Worm (Caenorhabditis elegans) whole organism, mixed stage, embryonic: ENCODE results near the gene spe-42.

ENCODE experiments used
- bed-3 ChIP-seq: fragments of 200-800 bp; sonication (Bioruptor generic); optimal IDR thresholded peaks from 3 replicates; lab custom pipeline; 2018; ENCODE audit warnings: mild to moderate bottlenecking, missing genetic modification characterization, moderate library complexity, missing compliant biosample characterization
- cnd-1 ChIP-seq: fragments of 200-800 bp; sonication (Bioruptor generic); optimal IDR thresholded peaks from 2 replicates; lab custom pipeline; 2018; ENCODE audit warnings: mild to moderate bottlenecking, missing genetic modification characterization, missing compliant biosample characterization
- nhr-12 ChIP-seq: fragments of 150-350 bp; optimal IDR thresholded peaks from 2 replicates; lab custom pipeline; 2014; ENCODE audit warnings: missing biosample characterization, missing genetic modification characterization
- nhr-237 ChIP-seq: fragments of 150-350 bp; optimal IDR thresholded peaks from 2 replicates; lab custom pipeline; 2014; ENCODE audit warnings: missing biosample characterization, missing genetic modification characterization
- nhr-28 ChIP-seq: fragments of 150-350 bp; optimal IDR thresholded peaks from 2 replicates; lab custom pipeline; 2014; ENCODE audit warnings: missing biosample characterization, missing genetic modification characterization
- nhr-76 ChIP-seq: sonication (generic microtip); optimal IDR thresholded peaks from 2 replicates; lab custom pipeline; 2017; ENCODE audit warnings: missing biosample characterization, missing genetic modification characterization
- pha-4 ChIP-seq: fragments of 150-350 bp; optimal IDR thresholded peaks from 2 replicates; lab custom pipeline; 2018; ENCODE audit warnings: missing biosample characterization, missing genetic modification reagents, missing genetic modification characterization
- snpc-4 ChIP-seq: fragments of 150-350 bp; optimal IDR thresholded peaks from 2 replicates; lab custom pipeline; 2014; ENCODE audit warnings: missing biosample characterization, missing genetic modification characterization
- unc-39 ChIP-seq: fragments of 150-350 bp; optimal IDR thresholded peaks from 2 replicates; lab custom pipeline; 2014; ENCODE audit warnings: missing biosample characterization, missing genetic modification characterization
- ztf-11 ChIP-seq: fragments of 150-350 bp; optimal IDR thresholded peaks from 2 replicates; lab custom pipeline; 2014; ENCODE audit warnings: missing biosample characterization, missing genetic modification characterization

- TF ChIP-seq cnd-1 (tag; lab: Kevin White, UChicago) (no peak), ztf-11 (tag; lab: Kevin White, UChicago) (no peak), nhr-237 (tag; lab: Kevin White, UChicago) (no peak), nhr-28 (no peak), nhr-12 (tag; lab: Kevin White, UChicago) (no peak), pha-4 (tag; lab: Kevin White, UChicago) (no peak), snpc-4 (tag; lab: Kevin White, UChicago) (no peak), nhr-76 (tag; lab: Kevin White, UChicago) (no peak), bed-3 (no peak), unc-39 (tag; lab: Kevin White, UChicago) (no peak)
These were observed 49.9 kb downstream of the spe-42 start, which contains the start of gene W05E10.2 for ce11 chrV:11686877-11687276.
